Worm (Caenorhabditis elegans): ENCODE data around the gene bckd-1A.

bckd-1A gene

ce11 chrIII:12972398-12972797, at the start of gene bckd-1A:
TSS of gene bckd-1A (minus strand) at chrIII:12972498.
- TF ChIP-seq ztf-4 (tag; optimal IDR thresholded peaks at IDR 0.05) (no peak), nhr-23 (tag; optimal IDR thresholded peaks at IDR 0.05) (no peak)

- TF ChIP-seq nhr-76 (tag; optimal IDR thresholded peaks at IDR 0.05): no peak
- TF ChIP-seq fkh-10 (GFP tag; optimal IDR thresholded peaks at IDR 0.05): no peak
- no peak for TF ChIP-seq ceh-9 (tag; optimal IDR thresholded peaks at IDR 0.05)
- TF ChIP-seq nhr-25 (tag; optimal IDR thresholded peaks at IDR 0.05): no peak
- no peak for TF ChIP-seq R02D3.7 (tag; optimal IDR thresholded peaks at IDR 0.05)
- TF ChIP-seq tbx-2 (tag; optimal IDR thresholded peaks at IDR 0.05): no peak
- no peak for TF ChIP-seq eor-1 (tag; optimal IDR thresholded peaks at IDR 0.05)
- TF ChIP-seq elt-2 (tag; optimal IDR thresholded peaks at IDR 0.05): no peak
- no peak for TF ChIP-seq nhr-67 (tag; optimal IDR thresholded peaks at IDR 0.05)
- TF ChIP-seq snpc-4 (tag; optimal IDR thresholded peaks at IDR 0.05): no peak
- no peak for TF ChIP-seq daf-12 (tag; optimal IDR thresholded peaks at IDR 0.05)
- no peak for TF ChIP-seq jun-1 (tag; optimal IDR thresholded peaks at IDR 0.05)
- no peak for TF ChIP-seq nhr-237 (tag; optimal IDR thresholded peaks at IDR 0.05)
- no peak for TF ChIP-seq hmg-11 (tag; optimal IDR thresholded peaks at IDR 0.05)
Measured at ce11 chrIII:13020741-13021140, 48.4 kb upstream of the bckd-1A start, which contains the start of gene cyp-13A11. TSS of gene cyp-13A11 (plus strand) at chrIII:13021006.

- TF ChIP-seq skn-1 (tag; optimal IDR thresholded peaks at IDR 0.05) (no peak), lin-15B (tag; optimal IDR thresholded peaks at IDR 0.05) (no peak), nfya-1 (tag; optimal IDR thresholded peaks at IDR 0.05; ENCODE audit: insufficient read depth) (no peak)
Measured at ce11 chrIII:13019547-13020098, 47.3 kb upstream of the bckd-1A start.

- TF ChIP-seq nhr-23 (tag; optimal IDR thresholded peaks at IDR 0.05): peak; percentile 41
- no peak for TF ChIP-seq lsy-12 (tag; optimal IDR thresholded peaks at IDR 0.05)
Measured at ce11 chrIII:13018619-13019018, 46.3 kb upstream of the bckd-1A start, which contains the start of gene col-98. TSS of gene col-98 (plus strand) at chrIII:13019008.

- peak; percentile 3 for TF ChIP-seq pqm-1 (tag; optimal IDR thresholded peaks at IDR 0.05)
- peak; percentile 53 for TF ChIP-seq lsy-12 (tag; optimal IDR thresholded peaks at IDR 0.05)
- TF ChIP-seq tbx-2 (tag; optimal IDR thresholded peaks at IDR 0.05): no peak
- peak; percentile 43 for TF ChIP-seq nhr-25 (tag; optimal IDR thresholded peaks at IDR 0.05)
- TF ChIP-seq nhr-23 (tag; optimal IDR thresholded peaks at IDR 0.05): peak; percentile 34
- TF ChIP-seq hmg-11 (tag; optimal IDR thresholded peaks at IDR 0.05): peak; percentile 73
- TF ChIP-seq ceh-28 (tag; optimal IDR thresholded peaks at IDR 0.05): no peak
- TF ChIP-seq elt-2 (tag; optimal IDR thresholded peaks at IDR 0.05): peak; percentile 31
- peak; percentile 15 for TF ChIP-seq nhr-43 (tag; optimal IDR thresholded peaks at IDR 0.05; ENCODE audit: poor library complexity, severe bottlenecking)
- TF ChIP-seq lin-15B (tag; optimal IDR thresholded peaks at IDR 0.05): peak; percentile 7
- TF ChIP-seq sea-2 (GFP tag; optimal IDR thresholded peaks at IDR 0.05): no peak
- peak; percentile 66 for TF ChIP-seq nfya-1 (tag; optimal IDR thresholded peaks at IDR 0.05; ENCODE audit: insufficient read depth)
- TF ChIP-seq lin-39 (tag; optimal IDR thresholded peaks at IDR 0.05): peak; percentile 56
- peak; percentile 45 for TF ChIP-seq jun-1 (tag; optimal IDR thresholded peaks at IDR 0.05)
- TF ChIP-seq skn-1 (tag; optimal IDR thresholded peaks at IDR 0.05): peak; percentile 51
Measured at ce11 chrIII:13015754-13016317, 43.5 kb upstream of the bckd-1A start.

- TF ChIP-seq nhr-77 (tag; optimal IDR thresholded peaks at IDR 0.05) (no peak), nhr-76 (tag; optimal IDR thresholded peaks at IDR 0.05) (no peak), mdl-1 (tag; optimal IDR thresholded peaks at IDR 0.05) (no peak), nfya-1 (tag; optimal IDR thresholded peaks at IDR 0.05; ENCODE audit: insufficient read depth) (no peak), nhr-25 (tag; optimal IDR thresholded peaks at IDR 0.05) (no peak), nhr-12 (tag; optimal IDR thresholded peaks at IDR 0.05) (no peak), egl-27 (tag; optimal IDR thresholded peaks at IDR 0.05) (no peak), eor-1 (tag; optimal IDR thresholded peaks at IDR 0.05) (no peak), ztf-11 (tag; optimal IDR thresholded peaks at IDR 0.05) (no peak), lin-15B (tag; optimal IDR thresholded peaks at IDR 0.05) (no peak), pqm-1 (tag; optimal IDR thresholded peaks at IDR 0.05) (no peak), nhr-237 (tag; optimal IDR thresholded peaks at IDR 0.05) (no peak), elt-3 (tag; optimal IDR thresholded peaks at IDR 0.05) (no peak)
Measured at ce11 chrIII:13013912-13014311, 41.6 kb upstream of the bckd-1A start.
